Worm (Caenorhabditis elegans): ENCODE results near the gene C02H6.1.

C02H6.1 gene

ce11 chrV:7391933-7392332, 2.3 kb upstream of the C02H6.1 start, which contains the start of gene fbxa-105:
Gene fbxa-105, minus strand, starts transcription at chrV:7392029.
- no peak for TF ChIP-seq blmp-1 (tag; optimal IDR thresholded peaks at IDR 0.05; ENCODE audit: insufficient read depth)
- peak; percentile 70 for TF ChIP-seq fos-1 (tag; optimal IDR thresholded peaks at IDR 0.05)

ce11 chrV:7387755-7388154, 1.9 kb downstream of the C02H6.1 start, which contains the start of gene C02H6.3:
Gene C02H6.3, minus strand, starts transcription at chrV:7387855.
- TF ChIP-seq mbf-1 (tag; optimal IDR thresholded peaks at IDR 0.05): no peak
- TF ChIP-seq lsy-2 (tag; optimal IDR thresholded peaks at IDR 0.05): no peak
- no peak for TF ChIP-seq sma-9 (GFP tag; optimal IDR thresholded peaks at IDR 0.05)
- TF ChIP-seq sma-9 (tag; optimal IDR thresholded peaks at IDR 0.05): no peak
- TF ChIP-seq ztf-11 (tag; optimal IDR thresholded peaks at IDR 0.05): no peak
- no peak for TF ChIP-seq ceh-16 (tag; optimal IDR thresholded peaks at IDR 0.05)
- TF ChIP-seq fos-1 (tag; optimal IDR thresholded peaks at IDR 0.05): no peak
- TF ChIP-seq nhr-77 (tag; optimal IDR thresholded peaks at IDR 0.05): no peak
- no peak for TF ChIP-seq ZK546.5 (tag; optimal IDR thresholded peaks at IDR 0.05)
- TF ChIP-seq dmd-4 (tag; optimal IDR thresholded peaks at IDR 0.05): no peak
- TF ChIP-seq lin-11 (tag; optimal IDR thresholded peaks at IDR 0.05): no peak
- TF ChIP-seq nhr-11 (tag; optimal IDR thresholded peaks at IDR 0.05): no peak
- no peak for TF ChIP-seq gmeb-1 (tag; optimal IDR thresholded peaks at IDR 0.05)
- no peak for TF ChIP-seq nhr-25 (tag; optimal IDR thresholded peaks at IDR 0.05)
- no peak for TF ChIP-seq nhr-12 (tag; optimal IDR thresholded peaks at IDR 0.05)
- no peak for TF ChIP-seq unc-55 (GFP tag; optimal IDR thresholded peaks at IDR 0.05)
- no peak for TF ChIP-seq ceh-82 (tag; optimal IDR thresholded peaks at IDR 0.05)

DNA sequence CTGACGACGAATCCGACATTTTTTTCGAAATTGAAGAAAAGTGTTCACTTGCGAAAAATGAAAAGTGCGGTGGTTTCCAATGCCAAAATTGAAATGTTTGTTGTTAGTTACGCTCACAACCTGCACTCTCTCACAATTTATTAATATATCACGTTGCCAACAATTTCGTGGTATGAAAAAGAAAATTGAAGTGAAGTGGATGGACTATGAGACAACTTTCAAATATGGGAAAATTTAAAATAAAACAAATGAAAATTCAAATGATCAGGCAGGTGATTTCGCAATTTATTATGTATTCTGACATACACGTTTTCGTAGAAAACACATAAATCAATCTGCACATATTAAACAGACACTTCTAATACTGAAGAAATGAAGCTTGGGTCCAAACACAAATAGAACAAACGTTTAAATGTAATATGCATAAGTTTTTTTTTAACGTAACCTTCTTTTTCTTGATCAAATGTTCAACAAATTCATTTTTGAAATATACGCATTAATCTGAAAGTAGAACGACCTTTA, 3.6 kb downstream of the C02H6.1 start, which contains the start of gene srp-6:
Gene srp-6, minus strand, starts transcription at position 51 of the 522 bp plus-strand sequence.
- peak; percentile 6 for TF ChIP-seq unc-55 (GFP tag; optimal IDR thresholded peaks at IDR 0.05)
- no peak for TF ChIP-seq nhr-77 (tag; optimal IDR thresholded peaks at IDR 0.05)
- peak; percentile 2 for TF ChIP-seq fos-1 (tag; optimal IDR thresholded peaks at IDR 0.05)

ce11 chrV:7381008-7381407, 8.7 kb downstream of the C02H6.1 start, which contains the start of gene C03G6.17:
Gene C03G6.17, minus strand, starts transcription at chrV:7381108.
- TF ChIP-seq sma-3 (GFP tag; optimal IDR thresholded peaks at IDR 0.05): no peak
- TF ChIP-seq dmd-4 (tag; optimal IDR thresholded peaks at IDR 0.05): no peak
- no peak for TF ChIP-seq R02D3.7 (tag; optimal IDR thresholded peaks at IDR 0.05)

DNA sequence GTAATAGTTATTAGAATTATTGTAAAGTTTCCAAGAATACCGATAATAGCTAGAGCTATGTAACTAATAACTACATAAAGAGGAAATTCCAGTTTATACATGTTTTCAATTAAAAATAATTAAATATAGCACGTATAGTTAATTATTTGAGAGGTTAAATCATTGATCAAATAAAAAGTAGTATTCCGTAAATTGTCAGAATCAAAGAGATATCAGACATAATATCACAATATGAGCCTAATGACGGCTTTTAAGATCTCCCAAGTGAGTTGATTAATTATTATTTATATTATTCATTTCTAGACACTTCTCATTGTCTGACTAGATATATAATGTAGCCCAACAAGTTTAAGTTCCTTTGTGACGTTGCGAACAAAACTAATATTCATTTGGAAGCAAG, 10.3 kb downstream of the C02H6.1 start, which contains the start of gene srsx-24:
Gene srsx-24, minus strand, starts transcription at position 101 of the 400 bp plus-strand sequence.
- TF ChIP-seq sem-4 (tag; optimal IDR thresholded peaks at IDR 0.05) (no peak), skn-1 (tag; optimal IDR thresholded peaks at IDR 0.05) (no peak), unc-55 (GFP tag; optimal IDR thresholded peaks at IDR 0.05) (no peak), mab-5 (tag; optimal IDR thresholded peaks at IDR 0.05) (no peak), unc-62 (GFP tag; optimal IDR thresholded peaks at IDR 0.05) (no peak), nhr-10 (tag; optimal IDR thresholded peaks at IDR 0.05) (no peak), F13H6.1 (tag; optimal IDR thresholded peaks at IDR 0.05) (no peak), ama-1 (optimal IDR thresholded peaks at IDR 0.05) (no peak), lin-13 (GFP tag; optimal IDR thresholded peaks at IDR 0.05) (no peak), Y55F3AM.14 (GFP tag; optimal IDR thresholded peaks at IDR 0.05) (no peak), C34F6.9 (tag; optimal IDR thresholded peaks at IDR 0.05) (no peak)

- TF ChIP-seq lsy-2 (tag; optimal IDR thresholded peaks at IDR 0.05) (no peak), nhr-77 (tag; optimal IDR thresholded peaks at IDR 0.05) (no peak), mab-5 (tag; optimal IDR thresholded peaks at IDR 0.05) (no peak), mbf-1 (tag; optimal IDR thresholded peaks at IDR 0.05) (no peak), nhr-6 (tag; optimal IDR thresholded peaks at IDR 0.05) (no peak), ZK546.5 (tag; optimal IDR thresholded peaks at IDR 0.05) (no peak), skn-1 (tag; optimal IDR thresholded peaks at IDR 0.05) (no peak), lin-13 (GFP tag; optimal IDR thresholded peaks at IDR 0.05) (no peak), nhr-237 (tag; optimal IDR thresholded peaks at IDR 0.05) (no peak), nhr-129 (tag; optimal IDR thresholded peaks at IDR 0.05) (no peak), ztf-1 (GFP tag; conservative IDR thresholded peaks at IDR 0.05) (no peak), elt-3 (tag; optimal IDR thresholded peaks at IDR 0.05) (no peak), R02D3.7 (tag; optimal IDR thresholded peaks at IDR 0.05) (no peak)
These were observed 15.6 kb downstream of the C02H6.1 start, which contains the start of gene srx-56 for ce11 chrV:7374090-7374489. Gene srx-56, plus strand, starts transcription at chrV:7374390.

Data from whole organism, L2 larva.